Worm (Caenorhabditis elegans) whole organism, L1 larva: ENCODE results near the gene cdr-7.

Experiments used
- F16B12.6 ChIP-seq: fragments of 150-350 bp; optimal IDR thresholded peaks from 2 replicates; lab custom pipeline; 2014; ENCODE audit warnings: missing biosample characterization, missing genetic modification characterization
- alr-1 ChIP-seq: fragments of 200-800 bp; sonication (Bioruptor generic); optimal IDR thresholded peaks from 2 replicates; lab custom pipeline; 2018; ENCODE audit warnings: borderline replicate concordance, mild to moderate bottlenecking, missing genetic modification characterization, missing compliant biosample characterization
- ama-1 ChIP-seq: fragments of 150-350 bp; optimal IDR thresholded peaks from 2 replicates; lab custom pipeline; 2014
- ces-1 ChIP-seq: fragments of 150-350 bp; optimal IDR thresholded peaks from 2 replicates; lab custom pipeline; 2014; ENCODE audit warnings: missing biosample characterization, missing genetic modification reagents, missing genetic modification characterization
- grh-1 ChIP-seq: fragments of 200-800 bp; sonication (Bioruptor generic); IDR thresholded peaks from 2 replicates; pipeline ENCODE4 v1.3.6; 2022; ENCODE audit warnings: missing genetic modification reagents, missing genetic modification characterization, missing compliant biosample characterization
- hlh-17 ChIP-seq: fragments of 200-800 bp; sonication (Bioruptor generic); optimal IDR thresholded peaks from 2 replicates; lab custom pipeline; 2018; ENCODE audit warnings: missing genetic modification characterization, mild to moderate bottlenecking, missing compliant biosample characterization, moderate library complexity, borderline replicate concordance
- hlh-4 ChIP-seq: sonication (generic microtip); optimal IDR thresholded peaks from 2 replicates; lab custom pipeline; 2016; ENCODE audit warnings: mild to moderate bottlenecking, missing genetic modification characterization, missing compliant biosample characterization
- irx-1 ChIP-seq: sonication (generic microtip); optimal IDR thresholded peaks from 2 replicates; lab custom pipeline; 2016; ENCODE audit warnings: missing genetic modification characterization, missing compliant biosample characterization
- mab-9 ChIP-seq: fragments of 200-800 bp; sonication (Bioruptor generic); IDR thresholded peaks from 2 replicates; pipeline ENCODE4 v1.3.6; 2022; ENCODE audit warnings: missing genetic modification reagents, missing genetic modification characterization, missing compliant biosample characterization
- nhr-11 ChIP-seq: fragments of 150-350 bp; optimal IDR thresholded peaks from 2 replicates; lab custom pipeline; 2014; ENCODE audit warnings: missing biosample characterization, missing genetic modification characterization
- nhr-76 ChIP-seq: sonication (generic microtip); optimal IDR thresholded peaks from 2 replicates; lab custom pipeline; 2017; ENCODE audit warnings: missing biosample characterization, missing genetic modification characterization
- pag-3 ChIP-seq: sonication (generic microtip); optimal IDR thresholded peaks from 2 replicates; lab custom pipeline; 2017; ENCODE audit warnings: missing genetic modification characterization, mild to moderate bottlenecking, missing compliant biosample characterization, antibody characterized with exemption, borderline replicate concordance; ENCODE audit not compliant: insufficient read depth
- snu-23 ChIP-seq: sonication (generic microtip); optimal IDR thresholded peaks from 2 replicates; lab custom pipeline; 2016; ENCODE audit warnings: missing genetic modification characterization, missing compliant biosample characterization
- tbx-2 ChIP-seq: sonication (generic microtip); optimal IDR thresholded peaks from 2 replicates; lab custom pipeline; 2016; ENCODE audit warnings: missing genetic modification characterization, missing compliant biosample characterization

- no peak for TF ChIP-seq grh-1 (GFP tag; lab: Robert Waterston, UW)
- no peak for TF ChIP-seq ces-1 (GFP tag; lab: Kevin White, UChicago)
- TF ChIP-seq nhr-11 (tag; lab: Kevin White, UChicago) = no peak
- no peak for TF ChIP-seq hlh-17 (GFP tag; lab: Kevin White, UChicago)
- no peak for TF ChIP-seq nhr-76
- TF ChIP-seq hlh-4 = no peak
- no peak for TF ChIP-seq irx-1 (tag; lab: Kevin White, UChicago)
- no peak for TF ChIP-seq ama-1
- no peak for TF ChIP-seq mab-9 (GFP tag; lab: Robert Waterston, UW)
- TF ChIP-seq pag-3 (tag; lab: Kevin White, UChicago) = no peak
- no peak for TF ChIP-seq snu-23 (GFP tag; lab: Kevin White, UChicago)
- TF ChIP-seq F16B12.6 = no peak
- TF ChIP-seq tbx-2 (tag; lab: Kevin White, UChicago) = no peak
- no peak for TF ChIP-seq alr-1 (tag; lab: Kevin White, UChicago)
Observed at ce11 chrV:12415656-12416055, 3.7 kb upstream of the cdr-7 start, which contains the start of gene cdr-2.
